Worm (Caenorhabditis elegans) whole organism, mixed stage, embryonic: ENCODE results near the gene npr-18.

Experiments used
- cnd-1 ChIP-seq: fragments of 200-800 bp; sonication (Bioruptor generic); optimal IDR thresholded peaks from 2 replicates; lab custom pipeline; 2018; ENCODE audit warnings: mild to moderate bottlenecking, missing genetic modification characterization, missing compliant biosample characterization
- elt-3 ChIP-seq: fragments of 150-350 bp; optimal IDR thresholded peaks from 2 replicates; lab custom pipeline; 2014; ENCODE audit warnings: missing biosample characterization, missing genetic modification characterization
- lsy-2 ChIP-seq: fragments of 150-350 bp; optimal IDR thresholded peaks from 2 replicates; lab custom pipeline; 2014; ENCODE audit warnings: missing biosample characterization, missing genetic modification characterization
- mab-5 ChIP-seq: fragments of 150-350 bp; optimal IDR thresholded peaks from 2 replicates; lab custom pipeline; 2014; ENCODE audit warnings: missing biosample characterization, missing genetic modification characterization
- mls-2 ChIP-seq: sonication (generic microtip); optimal IDR thresholded peaks from 2 replicates; lab custom pipeline; 2016; ENCODE audit warnings: mild to moderate bottlenecking, missing genetic modification characterization, moderate library complexity, missing compliant biosample characterization
- nhr-237 ChIP-seq: fragments of 150-350 bp; optimal IDR thresholded peaks from 2 replicates; lab custom pipeline; 2014; ENCODE audit warnings: missing biosample characterization, missing genetic modification characterization
- nhr-28 ChIP-seq: fragments of 150-350 bp; optimal IDR thresholded peaks from 2 replicates; lab custom pipeline; 2014; ENCODE audit warnings: missing biosample characterization, missing genetic modification characterization
- nhr-76 ChIP-seq: sonication (generic microtip); optimal IDR thresholded peaks from 2 replicates; lab custom pipeline; 2017; ENCODE audit warnings: missing biosample characterization, missing genetic modification characterization
- sem-2 ChIP-seq: fragments of 200-800 bp; sonication (Bioruptor generic); optimal IDR thresholded peaks from 2 replicates; lab custom pipeline; 2018; ENCODE audit warnings: mild to moderate bottlenecking, missing genetic modification characterization, missing compliant biosample characterization
- snpc-4 ChIP-seq: fragments of 150-350 bp; optimal IDR thresholded peaks from 2 replicates; lab custom pipeline; 2014; ENCODE audit warnings: missing biosample characterization, missing genetic modification characterization
- unc-62 ChIP-seq: fragments of 150-350 bp; optimal IDR thresholded peaks from 2 replicates; lab custom pipeline; 2014; ENCODE audit warnings: missing biosample characterization, missing genetic modification reagents, missing genetic modification characterization
- ztf-11 ChIP-seq: fragments of 150-350 bp; optimal IDR thresholded peaks from 2 replicates; lab custom pipeline; 2014; ENCODE audit warnings: missing biosample characterization, missing genetic modification characterization

DNA sequence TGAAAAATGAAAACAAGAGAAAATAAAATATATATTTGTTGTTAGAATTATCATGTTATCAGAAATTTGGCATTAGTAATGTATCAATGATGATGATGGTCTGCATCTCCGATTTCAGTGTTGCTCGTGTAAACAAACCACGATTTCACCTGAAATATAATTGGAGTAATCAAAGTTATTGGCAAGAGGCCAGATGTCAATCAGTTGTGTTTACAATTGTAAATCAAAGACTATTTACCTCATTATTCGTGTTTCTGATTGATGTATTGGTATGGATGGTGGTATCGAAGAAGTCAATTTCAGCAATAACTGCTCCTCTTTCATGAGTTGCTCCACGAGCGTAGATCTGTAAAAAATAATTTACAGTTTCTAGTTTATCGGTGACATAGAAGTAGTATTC is 14.5 kb upstream of the npr-18 start:
- no peak for TF ChIP-seq nhr-237 (tag; lab: Kevin White, UChicago)
- TF ChIP-seq elt-3: no peak
- TF ChIP-seq lsy-2 (tag; lab: Kevin White, UChicago): no peak
- no peak for TF ChIP-seq mab-5 (tag; lab: Kevin White, UChicago)
- TF ChIP-seq unc-62 (GFP tag; lab: Kevin White, UChicago): no peak
- TF ChIP-seq cnd-1: no peak
- no peak for TF ChIP-seq snpc-4 (tag; lab: Kevin White, UChicago)
- TF ChIP-seq nhr-76: no peak
- no peak for TF ChIP-seq nhr-28 (tag; lab: Kevin White, UChicago)
- TF ChIP-seq ztf-11 (tag; lab: Kevin White, UChicago): no peak
- no peak for TF ChIP-seq sem-2 (GFP tag; lab: Kevin White, UChicago)
- TF ChIP-seq mls-2 (tag; lab: Kevin White, UChicago): no peak
